Fruit fly (Drosophila melanogaster) whole organism, pupa: ENCODE measurements around the gene HIP.

Experiments used
- CG10348 ChIP-seq: fragments of 200-800 bp; sonication (Bioruptor generic); IDR thresholded peaks from 2 replicates; pipeline ENCODE4 v1.3.6; 2022; ENCODE audit warnings: missing biosample characterization, missing genetic modification characterization
- CG13204 ChIP-seq: fragments of 200-800 bp; sonication (Bioruptor generic); optimal IDR thresholded peaks from 2 replicates; lab custom pipeline; 2018; ENCODE audit warnings: missing biosample characterization, mild to moderate bottlenecking, missing genetic modification characterization, moderate library complexity
- CG14655 ChIP-seq: fragments of 200-800 bp; sonication (Bioruptor generic); optimal IDR thresholded peaks from 3 replicates; lab custom pipeline; 2017; ENCODE audit warnings: mild to moderate bottlenecking, missing biosample characterization, missing genetic modification reagents, missing genetic modification characterization
- CG17806 ChIP-seq: fragments of 200-800 bp; sonication (Bioruptor generic); optimal IDR thresholded peaks from 2 replicates; lab custom pipeline; 2018; ENCODE audit warnings: missing biosample characterization, mild to moderate bottlenecking, missing genetic modification characterization, moderate library complexity
- CG32121 ChIP-seq: fragments of 200-800 bp; sonication (Bioruptor generic); IDR thresholded peaks from 2 replicates; pipeline ENCODE4 v1.3.6; 2022; ENCODE audit warnings: missing biosample characterization, missing genetic modification characterization
- CG34367 ChIP-seq: fragments of 200-800 bp; sonication (Bioruptor generic); optimal IDR thresholded peaks from 2 replicates; lab custom pipeline; 2018; ENCODE audit warnings: missing biosample characterization, mild to moderate bottlenecking, missing genetic modification characterization
- CG4496 ChIP-seq: fragments of 200-800 bp; sonication (Bioruptor generic); IDR thresholded peaks from 3 replicates; pipeline ENCODE4 v1.3.6; 2022; ENCODE audit warnings: missing biosample characterization, missing genetic modification characterization
- CG8159 ChIP-seq: fragments of 200-800 bp; sonication (Bioruptor generic); optimal IDR thresholded peaks from 3 replicates; lab custom pipeline; 2018; ENCODE audit warnings: missing biosample characterization, mild to moderate bottlenecking, missing genetic modification characterization, moderate library complexity
- CG8301 ChIP-seq: fragments of 200-800 bp; sonication (Bioruptor generic); optimal IDR thresholded peaks from 2 replicates; lab custom pipeline; 2018; ENCODE audit warnings: missing biosample characterization, mild to moderate bottlenecking, missing genetic modification characterization
- CG9948 ChIP-seq: fragments of 200-800 bp; sonication (Bioruptor generic); optimal IDR thresholded peaks from 2 replicates; lab custom pipeline; 2018; ENCODE audit warnings: missing biosample characterization, mild to moderate bottlenecking, missing genetic modification characterization, moderate library complexity
- D1 ChIP-seq: fragments of 200-800 bp; sonication (Bioruptor generic); optimal IDR thresholded peaks from 2 replicates; lab custom pipeline; 2018; ENCODE audit warnings: missing biosample characterization, mild to moderate bottlenecking, missing genetic modification characterization, moderate library complexity
- EcR ChIP-seq: fragments of 200-800 bp; sonication (Bioruptor generic); optimal IDR thresholded peaks from 3 replicates; lab custom pipeline; 2019; ENCODE audit warnings: missing biosample characterization, missing genetic modification characterization, mild to moderate bottlenecking, moderate library complexity, missing genetic modification reagents
- Ets98B ChIP-seq: fragments of 200-800 bp; sonication (Bioruptor generic); IDR thresholded peaks from 2 replicates; pipeline ENCODE4 v1.3.6; 2022; ENCODE audit warnings: missing biosample characterization, missing genetic modification characterization
- Pif1B ChIP-seq: fragments of 200-800 bp; sonication (Bioruptor generic); optimal IDR thresholded peaks from 3 replicates; lab custom pipeline; 2016; ENCODE audit warnings: missing biosample characterization, missing genetic modification characterization
- Snoo ChIP-seq: fragments of 200-800 bp; sonication (Bioruptor generic); optimal IDR thresholded peaks from 3 replicates; lab custom pipeline; 2017; ENCODE audit warnings: missing biosample characterization, mild to moderate bottlenecking, missing genetic modification characterization, inconsistent platforms
- gl ChIP-seq: fragments of 200-800 bp; sonication (Bioruptor generic); optimal IDR thresholded peaks from 2 replicates; lab custom pipeline; 2018; ENCODE audit warnings: missing biosample characterization, mild to moderate bottlenecking, missing genetic modification characterization

Gene HIP

dm6 chrX:3842898-3843297, 43.9 kb downstream of the HIP start:
- TF ChIP-seq CG8159 (tag; lab: Kevin White, UChicago) (no peak), CG4496 (GFP tag; lab: Robert Waterston, UW) (no peak), CG8301 (tag; lab: Kevin White, UChicago) (no peak), EcR (GFP tag; lab: Kevin White, UChicago) (peak; percentile 11), CG14655 (GFP tag; lab: Kevin White, UChicago) (peak; percentile 12), CG34367 (tag; lab: Kevin White, UChicago) (no peak)

dm6 chrX:3845340-3846161, 46.6 kb downstream of the HIP start:
- TF ChIP-seq Ets98B (GFP tag; lab: Robert Waterston, UW): peak; percentile 55; the same call in 1 of the 2 replicates
- TF ChIP-seq CG32121: peak; percentile 30; the same call in 1 of the 2 replicates
- peak; percentile 34 for TF ChIP-seq EcR (GFP tag; lab: Kevin White, UChicago)
- TF ChIP-seq CG34367 (tag; lab: Kevin White, UChicago): peak; percentile 7
- TF ChIP-seq CG17806 (tag; lab: Kevin White, UChicago): no peak
- no peak for TF ChIP-seq gl (tag; lab: Kevin White, UChicago)
- peak; percentile 58; the same call in 1 of the 3 replicates for TF ChIP-seq CG4496 (GFP tag; lab: Robert Waterston, UW)
- TF ChIP-seq Snoo (tag; lab: Kevin White, UChicago): no peak
- peak; percentile 33 for TF ChIP-seq CG13204 (GFP tag; lab: Kevin White, UChicago)
- no peak for TF ChIP-seq CG10348 (GFP tag; lab: Robert Waterston, UW)
- peak; percentile 44 for TF ChIP-seq Pif1B (GFP tag; lab: Kevin White, UChicago)
- TF ChIP-seq, all 21 proteins: peak for 7

- TF ChIP-seq CG8301 (tag; lab: Kevin White, UChicago): no peak
- 0 out of 3 replicates have a peak, but pooled peaks have one; percentile 19 for TF ChIP-seq CG4496 (GFP tag; lab: Robert Waterston, UW)
Measured at dm6 chrX:3846393-3846792, 47.4 kb downstream of the HIP start.

DNA sequence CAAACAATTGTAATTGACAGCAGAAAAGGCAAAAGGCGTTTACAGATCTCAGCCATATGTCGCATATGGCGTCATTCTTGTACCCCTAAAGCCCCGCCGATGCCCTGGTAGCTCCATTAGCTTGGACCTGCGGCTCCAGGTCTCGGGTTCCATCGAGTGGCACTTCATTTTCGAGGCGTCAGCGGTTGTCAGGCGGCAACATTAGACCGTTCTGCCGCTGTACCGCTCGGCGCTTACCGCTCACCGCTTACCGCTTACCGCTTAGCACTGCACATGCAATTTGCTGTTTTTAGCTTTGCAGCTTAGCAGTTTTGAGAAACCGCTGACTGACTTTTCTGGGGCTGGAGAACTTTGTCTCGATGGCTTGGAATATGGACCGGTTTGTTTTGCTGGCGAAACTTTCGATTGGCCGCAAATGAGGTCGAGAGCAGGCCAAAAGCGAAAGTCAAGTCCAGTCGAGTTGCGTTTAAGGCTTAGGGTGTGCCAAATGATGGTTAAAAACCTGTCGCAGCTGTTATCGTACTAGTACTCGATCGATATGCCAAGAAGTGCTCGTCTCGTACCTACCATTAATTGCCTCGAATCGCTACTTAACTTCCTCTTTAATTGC, 50.6 kb downstream of the HIP start:
- no peak for TF ChIP-seq EcR (GFP tag; lab: Kevin White, UChicago)
- TF ChIP-seq CG10348 (GFP tag; lab: Robert Waterston, UW): no peak
- TF ChIP-seq D1 (tag; lab: Kevin White, UChicago): no peak
- no peak for TF ChIP-seq CG9948 (tag; lab: Kevin White, UChicago)
- TF ChIP-seq Snoo (tag; lab: Kevin White, UChicago): no peak
- TF ChIP-seq CG32121: no peak
- no peak for TF ChIP-seq CG14655 (GFP tag; lab: Kevin White, UChicago)
- TF ChIP-seq, all 21 proteins: peak for 0
